Worm (Caenorhabditis elegans) whole organism, L3 larva: ENCODE data around the gene Y62E10A.19.

Experiments used
- ama-1 ChIP-seq: fragments of 150-350 bp; optimal IDR thresholded peaks from 2 replicates; lab custom pipeline; 2018
- hmg-11 ChIP-seq: sonication (generic microtip); optimal IDR thresholded peaks from 2 replicates; lab custom pipeline; 2016; ENCODE audit warnings: missing genetic modification characterization, missing compliant biosample characterization
- lin-15B ChIP-seq: fragments of 150-350 bp; optimal IDR thresholded peaks from 2 replicates; lab custom pipeline; 2014; ENCODE audit warnings: missing biosample characterization, missing genetic modification characterization
- mdl-1 ChIP-seq: fragments of 150-350 bp; optimal IDR thresholded peaks from 2 replicates; lab custom pipeline; 2014; ENCODE audit warnings: missing biosample characterization, missing genetic modification characterization
- nhr-12 ChIP-seq: fragments of 150-350 bp; optimal IDR thresholded peaks from 2 replicates; lab custom pipeline; 2014; ENCODE audit warnings: missing biosample characterization, missing genetic modification characterization
- nhr-23 ChIP-seq: fragments of 150-350 bp; optimal IDR thresholded peaks from 2 replicates; lab custom pipeline; 2014; ENCODE audit warnings: missing biosample characterization, missing genetic modification reagents, missing genetic modification characterization
- nhr-76 ChIP-seq: fragments of 150-350 bp; sonication (generic microtip); optimal IDR thresholded peaks from 5 replicates; lab custom pipeline; 2014; ENCODE audit warnings: missing biosample characterization, missing genetic modification characterization
- skn-1 ChIP-seq: fragments of 150-350 bp; optimal IDR thresholded peaks from 2 replicates; lab custom pipeline; 2014; ENCODE audit warnings: missing biosample characterization, missing genetic modification characterization
- snpc-4 ChIP-seq: fragments of 150-350 bp; optimal IDR thresholded peaks from 2 replicates; lab custom pipeline; 2014; ENCODE audit warnings: missing biosample characterization, missing genetic modification characterization

DNA sequence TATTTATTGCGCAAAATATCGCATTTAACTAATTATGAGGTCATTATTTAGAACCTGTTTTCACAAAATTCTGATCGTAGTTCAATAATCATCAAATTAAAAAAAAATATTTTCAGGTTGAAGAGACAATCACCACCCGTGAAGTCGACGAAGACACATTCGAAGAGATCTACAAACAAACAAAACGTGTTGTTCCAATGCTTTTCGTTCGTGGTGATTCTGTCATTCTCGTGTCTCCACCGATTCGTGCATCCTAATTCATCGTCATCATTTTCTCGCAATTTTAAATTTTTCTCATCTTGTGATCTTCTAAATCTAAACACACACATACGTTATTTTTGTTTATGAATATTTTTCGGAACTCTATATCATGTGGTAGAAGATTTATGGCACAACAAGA is 19.3 kb downstream of the Y62E10A.19 start:
- no peak for TF ChIP-seq lin-15B (tag; lab: Kevin White, UChicago)
- TF ChIP-seq nhr-23 (tag; lab: Kevin White, UChicago), result peak; percentile 35
- TF ChIP-seq skn-1 (tag; lab: Kevin White, UChicago), result no peak
- TF ChIP-seq ama-1, result peak; percentile 80
- no peak for TF ChIP-seq nhr-12 (tag; lab: Kevin White, UChicago)
- peak; percentile 3 for TF ChIP-seq hmg-11 (tag; lab: Kevin White, UChicago)
- TF ChIP-seq snpc-4 (tag; lab: Kevin White, UChicago), result no peak
- no peak for TF ChIP-seq mdl-1
- TF ChIP-seq nhr-76 (tag; lab: Kevin White, UChicago), result no peak
